Fruit fly (Drosophila melanogaster): ENCODE results near the gene CG34112.
A peak's percentile ranks its signal among the peaks of the same experiment; 100 is the strongest.

The CG34112 gene

DNA sequence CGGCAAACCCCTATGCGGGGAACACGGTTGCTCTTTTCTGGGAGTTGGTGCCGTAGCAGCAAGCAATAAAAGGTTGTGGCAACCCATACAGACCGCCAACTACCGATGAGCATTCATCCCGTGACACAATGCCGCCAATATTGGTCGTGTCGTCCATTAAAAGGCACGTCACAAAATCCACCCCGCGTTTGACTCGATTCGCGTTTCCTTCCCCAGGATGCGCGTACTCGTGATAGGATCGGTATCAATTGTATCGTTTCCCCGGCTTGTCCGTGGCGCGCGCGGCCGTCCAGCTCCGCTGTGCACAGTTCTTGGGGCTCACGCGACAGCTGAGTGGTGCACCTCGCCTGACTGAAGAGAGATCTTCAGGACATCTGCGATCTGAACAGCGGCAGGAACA is 43.9 kb downstream of the CG34112 start:
- TF ChIP-seq zen2 (GFP tag; IDR thresholded peaks at IDR 0.05; ENCODE audit: partially characterized antibody) (no peak), ac (GFP tag; optimal IDR thresholded peaks at IDR 0.05) (peak; percentile 11), CTCF (GFP tag; optimal IDR thresholded peaks at IDR 0.05) (no peak), Lpt (GFP tag; optimal IDR thresholded peaks at IDR 0.05) (no peak), Nf-YC (tag; optimal IDR thresholded peaks at IDR 0.05) (peak; percentile 50), Nf-YB (GFP tag; optimal IDR thresholded peaks at IDR 0.05) (peak; percentile 73), CG18011 (GFP tag; optimal IDR thresholded peaks at IDR 0.05) (peak; percentile 41), tap (tag; optimal IDR thresholded peaks at IDR 0.05) (no peak), NFAT (GFP tag; IDR thresholded peaks at IDR 0.05) (no peak), al (GFP tag; IDR thresholded peaks at IDR 0.05) (no peak), CG10147 (GFP tag; optimal IDR thresholded peaks at IDR 0.05) (no peak), phol (tag; optimal IDR thresholded peaks at IDR 0.05) (peak; percentile 35), CG10267 (tag; optimal IDR thresholded peaks at IDR 0.05) (no peak), yki (optimal IDR thresholded peaks at IDR 0.05) (no peak), bowl (GFP tag; IDR thresholded peaks at IDR 0.05) (no peak), CG8478 (optimal IDR thresholded peaks at IDR 0.05) (peak; percentile 8), Atf3 (GFP tag; optimal IDR thresholded peaks at IDR 0.05) (no peak), CG18476 (GFP tag; optimal IDR thresholded peaks at IDR 0.05) (no peak), gro (GFP tag; optimal IDR thresholded peaks at IDR 0.05) (no peak), BtbVII (GFP tag; optimal IDR thresholded peaks at IDR 0.05) (no peak)

DNA sequence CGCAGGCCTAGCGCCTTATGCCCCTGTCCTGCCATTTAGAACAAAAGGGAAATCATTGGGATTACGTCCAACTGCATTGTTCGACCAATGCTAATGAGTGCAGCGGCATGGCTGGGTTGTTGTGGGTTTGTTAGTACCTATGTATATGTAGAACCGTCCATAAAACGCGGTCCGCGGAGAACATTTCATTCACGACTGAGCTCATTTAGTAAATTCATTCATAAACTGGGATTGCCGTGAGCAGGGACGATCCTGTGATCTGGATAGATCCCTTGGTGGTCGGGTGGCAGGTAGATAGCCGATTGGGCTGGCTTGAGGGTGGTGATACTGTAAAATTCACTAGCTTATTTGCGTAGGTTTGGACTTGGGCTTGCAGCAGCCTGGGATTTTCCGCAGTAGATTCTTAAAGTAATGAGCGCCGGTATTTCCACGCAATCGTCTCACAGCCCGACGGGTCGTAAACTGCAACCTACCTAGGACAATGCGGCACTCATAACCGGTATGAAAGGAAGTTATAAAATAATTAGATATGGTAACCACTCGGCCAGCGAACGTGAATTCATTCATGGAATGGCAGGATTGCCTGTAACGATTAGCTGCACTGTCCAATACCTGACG is 45.8 kb downstream of the CG34112 start:
- TF ChIP-seq cad (GFP tag; optimal IDR thresholded peaks at IDR 0.05) (peak; percentile 97), zen (tag; optimal IDR thresholded peaks at IDR 0.05) (peak; percentile 83), Ets65A (GFP tag) (peak; percentile 65), CG15479 (GFP tag; optimal IDR thresholded peaks at IDR 0.05) (peak; percentile 98), E2f1 (GFP tag; IDR thresholded peaks at IDR 0.05) (no peak), tll (GFP tag; optimal IDR thresholded peaks at IDR 0.05) (peak in 1 of 2 experiments; percentile 92), CG7271 (tag; optimal IDR thresholded peaks at IDR 0.05) (peak; percentile 63), twi (tag; optimal IDR thresholded peaks at IDR 0.05) (peak; percentile 18), Atf3 (GFP tag; optimal IDR thresholded peaks at IDR 0.05) (no peak), luna (GFP tag; optimal IDR thresholded peaks at IDR 0.05) (no peak), D (optimal IDR thresholded peaks at IDR 0.05) (peak; percentile 91), D (GFP tag; optimal IDR thresholded peaks at IDR 0.05) (no peak)

DNA sequence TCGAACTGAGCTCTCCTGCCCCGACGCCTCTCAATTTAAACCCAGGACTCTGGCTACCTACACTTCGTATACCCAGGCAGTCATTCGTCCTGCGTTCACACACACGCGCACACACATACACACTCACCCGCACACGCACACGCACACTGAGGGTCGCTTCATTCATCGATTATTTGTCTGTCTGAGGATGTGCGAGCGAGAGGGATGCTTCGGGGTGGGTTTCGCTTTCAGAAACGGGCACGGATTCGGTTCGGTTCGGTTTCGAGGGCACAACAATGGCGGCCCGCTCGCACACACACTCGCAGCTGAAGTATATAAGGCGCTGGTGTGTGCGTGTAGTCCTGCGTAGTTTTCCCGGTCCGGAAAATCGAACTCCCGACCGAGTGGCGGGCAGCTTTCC is 47.4 kb downstream of the CG34112 start, which contains the start of gene hkb:
Gene hkb (minus strand): TSS at position 11 of the 400 bp plus-strand sequence.
- peak; percentile 98 for TF ChIP-seq onecut (GFP tag; IDR thresholded peaks at IDR 0.05)
- TF ChIP-seq Hr39 (optimal IDR thresholded peaks at IDR 0.05), result peak; percentile 83
- TF ChIP-seq phol (tag; optimal IDR thresholded peaks at IDR 0.05), result peak; percentile 70
- TF ChIP-seq CG12236 (GFP tag; optimal IDR thresholded peaks at IDR 0.05), result no peak
- no peak for TF ChIP-seq crc (GFP tag; optimal IDR thresholded peaks at IDR 0.05)
- peak; percentile 95 for TF ChIP-seq cg (GFP tag; optimal IDR thresholded peaks at IDR 0.05)
- TF ChIP-seq tio (GFP tag; optimal IDR thresholded peaks at IDR 0.05), result no peak
- no peak for TF ChIP-seq CG4328 (GFP tag; optimal IDR thresholded peaks at IDR 0.05)
- no peak for TF ChIP-seq CG9609 (GFP tag; optimal IDR thresholded peaks at IDR 0.05)
- TF ChIP-seq seq (GFP tag; IDR thresholded peaks at IDR 0.05), result peak; percentile 93
- TF ChIP-seq toy (GFP tag; IDR thresholded peaks at IDR 0.05), result no peak
- peak; percentile 41 for TF ChIP-seq pros (GFP tag; optimal IDR thresholded peaks at IDR 0.05)
- TF ChIP-seq CG6791 (GFP tag; IDR thresholded peaks at IDR 0.05; ENCODE audit: partially characterized antibody), result 0 out of 3 replicates have a peak, but pooled peaks have one; percentile 10
- TF ChIP-seq gsb-n (tag; optimal IDR thresholded peaks at IDR 0.05), result peak; percentile 89
- TF ChIP-seq twi (tag; optimal IDR thresholded peaks at IDR 0.05), result peak; percentile 51
- TF ChIP-seq D (optimal IDR thresholded peaks at IDR 0.05), result peak; percentile 66
- TF ChIP-seq D (GFP tag; optimal IDR thresholded peaks at IDR 0.05), result no peak
- peak; percentile 24 for TF ChIP-seq CG8478 (optimal IDR thresholded peaks at IDR 0.05)
- peak; percentile 6 for TF ChIP-seq vfl (GFP tag; optimal IDR thresholded peaks at IDR 0.05)
- no peak for TF ChIP-seq hkb (optimal IDR thresholded peaks at IDR 0.05)
- peak; percentile 37; the same call in 1 of the 2 replicates for TF ChIP-seq hkb (GFP tag; IDR thresholded peaks at IDR 0.05)
- TF ChIP-seq Deaf1 (tag; optimal IDR thresholded peaks at IDR 0.05), result peak; percentile 91
- peak; percentile 94 for TF ChIP-seq Nf-YC (tag; optimal IDR thresholded peaks at IDR 0.05)
- TF ChIP-seq tll (GFP tag; optimal IDR thresholded peaks at IDR 0.05), result peak in 1 of 2 experiments; percentile 71
- peak; percentile 42 for TF ChIP-seq ewg (GFP tag; optimal IDR thresholded peaks at IDR 0.05)
- TF ChIP-seq zen (tag; optimal IDR thresholded peaks at IDR 0.05), result peak; percentile 55
- TF ChIP-seq CG17829 (tag; optimal IDR thresholded peaks at IDR 0.05), result peak; percentile 5
